Worm (Caenorhabditis elegans): ENCODE measurements around the gene R09A8.2.

Gene R09A8.2

DNA sequence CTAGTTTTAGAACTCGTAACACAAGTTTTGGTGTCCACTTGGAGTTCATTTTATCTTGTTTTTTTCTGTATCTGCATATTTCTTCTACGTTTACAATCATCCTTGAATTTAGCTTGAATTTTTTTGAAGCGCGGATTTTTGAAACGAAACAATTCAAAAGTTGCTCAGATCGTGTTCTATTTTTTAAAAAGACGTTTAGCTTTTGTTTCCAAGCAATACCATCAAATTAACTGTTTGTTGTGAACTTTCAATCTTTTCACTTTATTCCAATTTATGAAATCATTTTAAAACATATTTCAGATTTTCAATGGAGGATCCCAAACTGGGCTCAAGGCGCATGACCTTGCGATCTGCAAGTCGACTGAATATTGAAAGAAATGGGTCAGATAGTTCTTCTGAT, at the start of gene R09A8.2:
Gene R09A8.2 (plus strand): TSS at position 301 of the 400 bp plus-strand sequence.
- TF ChIP-seq mep-1 (tag; optimal IDR thresholded peaks at IDR 0.05) = no peak
- TF ChIP-seq nhr-47 (tag; optimal IDR thresholded peaks at IDR 0.05) = no peak
- no peak for TF ChIP-seq mab-9 (GFP tag; IDR thresholded peaks at IDR 0.05)
- TF ChIP-seq grh-1 (GFP tag; IDR thresholded peaks at IDR 0.05) = no peak
- TF ChIP-seq lin-39 (tag; optimal IDR thresholded peaks at IDR 0.05) = no peak
- no peak for TF ChIP-seq aly-2 (tag; optimal IDR thresholded peaks at IDR 0.05)
- TF ChIP-seq nhr-71 (tag; optimal IDR thresholded peaks at IDR 0.05) = no peak
- TF ChIP-seq snu-23 (GFP tag; optimal IDR thresholded peaks at IDR 0.05) = no peak
- no peak for TF ChIP-seq lin-14 (GFP tag; optimal IDR thresholded peaks at IDR 0.05)
- no peak for TF ChIP-seq ces-1 (GFP tag; optimal IDR thresholded peaks at IDR 0.05)
- TF ChIP-seq elt-3 (tag; optimal IDR thresholded peaks at IDR 0.05) = no peak

DNA sequence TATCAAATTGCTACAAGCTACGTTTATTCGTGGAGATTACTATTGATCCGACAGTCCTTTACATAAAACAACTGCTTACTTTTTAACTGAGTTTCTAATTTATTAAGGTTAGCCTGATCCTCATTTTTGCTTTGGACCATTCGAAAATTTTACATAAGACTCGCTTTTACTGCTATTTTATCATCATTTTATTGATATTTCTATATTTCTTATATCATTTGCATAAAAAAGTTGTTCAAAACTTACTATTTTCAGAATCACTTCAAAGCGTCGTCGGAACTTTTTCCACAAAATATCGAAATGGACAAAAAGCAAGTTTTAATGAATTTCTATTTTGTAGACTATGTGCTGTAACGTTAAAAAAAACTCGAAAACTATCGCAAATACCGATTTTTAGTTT, 44.8 kb upstream of the R09A8.2 start, which contains the start of gene T24D5.1:
Gene T24D5.1 (plus strand): TSS at position 301 of the 400 bp plus-strand sequence.
- TF ChIP-seq mef-2 (tag; optimal IDR thresholded peaks at IDR 0.05) (no peak), ets-5 (GFP tag; IDR thresholded peaks at IDR 0.05) (no peak), unc-130 (tag; optimal IDR thresholded peaks at IDR 0.05) (no peak), mab-9 (GFP tag; IDR thresholded peaks at IDR 0.05) (no peak), pax-3 (tag; optimal IDR thresholded peaks at IDR 0.05) (no peak), tbx-2 (tag; optimal IDR thresholded peaks at IDR 0.05) (no peak), hlh-4 (tag; optimal IDR thresholded peaks at IDR 0.05) (no peak), fkh-8 (tag; optimal IDR thresholded peaks at IDR 0.05) (no peak), efl-1 (optimal IDR thresholded peaks at IDR 0.05) (no peak), efl-1 (GFP tag; optimal IDR thresholded peaks at IDR 0.05 in 1 of 2) (no peak), blmp-1 (tag; optimal IDR thresholded peaks at IDR 0.05) (no peak), snpc-4 (tag; optimal IDR thresholded peaks at IDR 0.05) (no peak), isw-1 (GFP tag; IDR thresholded peaks at IDR 0.05) (no peak), elt-2 (tag; optimal IDR thresholded peaks at IDR 0.05) (no peak), dsc-1 (tag; optimal IDR thresholded peaks at IDR 0.05) (no peak), unc-86 (tag; optimal IDR thresholded peaks at IDR 0.05) (no peak)

DNA sequence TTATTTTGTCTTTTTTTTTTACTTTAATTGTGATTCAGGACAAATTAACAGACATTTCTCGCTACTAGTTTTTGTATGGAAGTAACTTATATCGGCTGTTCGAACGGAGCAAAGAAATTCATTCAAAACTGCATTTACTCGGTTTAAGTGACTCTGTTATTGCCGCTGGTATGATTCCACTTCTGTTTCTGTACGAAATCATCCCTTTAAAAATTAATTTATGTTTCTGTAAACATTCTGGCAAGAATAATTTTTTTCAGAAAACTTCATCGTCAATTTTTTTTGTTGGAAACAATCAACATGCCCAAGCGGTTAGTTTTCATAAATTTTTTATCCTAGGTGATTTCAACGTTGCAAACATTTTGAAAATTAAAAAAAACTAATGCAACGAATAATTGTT, 39.5 kb upstream of the R09A8.2 start, which contains the start of gene T24D5.3:
Gene T24D5.3 (plus strand): TSS at position 301 of the 400 bp plus-strand sequence.
- no peak for TF ChIP-seq unc-30 (tag; optimal IDR thresholded peaks at IDR 0.05)
- TF ChIP-seq nhr-71 (tag; optimal IDR thresholded peaks at IDR 0.05) = no peak
- no peak for TF ChIP-seq lin-13 (GFP tag; optimal IDR thresholded peaks at IDR 0.05)
- TF ChIP-seq elt-3 (tag; optimal IDR thresholded peaks at IDR 0.05) = no peak
- no peak for TF ChIP-seq unc-62 (GFP tag; optimal IDR thresholded peaks at IDR 0.05)
- no peak for TF ChIP-seq zip-4 (GFP tag; optimal IDR thresholded peaks at IDR 0.05)
- TF ChIP-seq nhr-90 (tag; optimal IDR thresholded peaks at IDR 0.05; ENCODE audit: poor library complexity) = no peak
- TF ChIP-seq nhr-84 (tag; optimal IDR thresholded peaks at IDR 0.05) = no peak

DNA sequence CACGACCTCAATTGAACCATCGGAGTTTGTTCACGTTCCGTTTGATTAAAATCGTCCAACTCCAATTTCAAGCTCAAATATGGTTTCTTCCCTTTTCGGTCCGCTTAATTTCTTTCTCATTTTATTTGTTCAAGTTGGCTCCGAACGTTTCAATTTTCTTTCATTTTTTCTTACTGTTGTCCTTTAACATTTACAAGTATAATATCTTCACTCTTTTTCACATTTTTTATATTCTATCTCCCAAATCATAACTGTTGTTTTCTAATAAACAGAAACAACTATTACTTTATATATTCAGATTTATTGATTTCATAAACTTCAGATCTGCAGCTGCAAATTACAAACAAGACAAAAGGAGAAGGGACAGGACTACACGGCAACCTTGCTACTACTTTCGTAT, 35.8 kb upstream of the R09A8.2 start:
- TF ChIP-seq irx-1 (tag; optimal IDR thresholded peaks at IDR 0.05) = no peak
- no peak for TF ChIP-seq lin-35 (GFP tag; optimal IDR thresholded peaks at IDR 0.05)
- no peak for TF ChIP-seq nhr-12 (tag; optimal IDR thresholded peaks at IDR 0.05)
- TF ChIP-seq egl-13 (tag; optimal IDR thresholded peaks at IDR 0.05) = no peak
- TF ChIP-seq tlp-1 (tag; optimal IDR thresholded peaks at IDR 0.05) = no peak
- TF ChIP-seq alr-1 (tag; optimal IDR thresholded peaks at IDR 0.05; ENCODE audit: borderline replicate concordance) = no peak
- TF ChIP-seq pax-3 (tag; optimal IDR thresholded peaks at IDR 0.05) = no peak
- no peak for TF ChIP-seq tbx-2 (tag; optimal IDR thresholded peaks at IDR 0.05)
- no peak for TF ChIP-seq mdl-1 (tag; optimal IDR thresholded peaks at IDR 0.05)
- TF ChIP-seq F16B12.6 (tag; optimal IDR thresholded peaks at IDR 0.05) = no peak
- TF ChIP-seq unc-130 (tag; optimal IDR thresholded peaks at IDR 0.05) = no peak
- TF ChIP-seq dsc-1 (tag; optimal IDR thresholded peaks at IDR 0.05) = no peak
- no peak for TF ChIP-seq elt-2 (tag; optimal IDR thresholded peaks at IDR 0.05)
- TF ChIP-seq sox-4 (tag; optimal IDR thresholded peaks at IDR 0.05) = no peak
